Worm (Caenorhabditis elegans): ENCODE data around the gene ife-1.

ce11 chrIII:13339672-13340071, 3.5 kb upstream of the ife-1 start, which contains the start of gene F53A2.3:
- TF ChIP-seq sem-2 (GFP tag; optimal IDR thresholded peaks at IDR 0.05) (no peak), elt-1 (tag; optimal IDR thresholded peaks at IDR 0.05; ENCODE audit: borderline replicate concordance, insufficient read depth) (no peak), unc-62 (GFP tag; optimal IDR thresholded peaks at IDR 0.05) (no peak), flh-1 (GFP tag; optimal IDR thresholded peaks at IDR 0.05) (no peak), lin-13 (tag; optimal IDR thresholded peaks at IDR 0.05) (no peak), tbx-8 (GFP tag; optimal IDR thresholded peaks at IDR 0.05) (no peak)
